Fruit fly (Drosophila melanogaster): ENCODE data around the gene CG42827.

The CG42827 gene

DNA sequence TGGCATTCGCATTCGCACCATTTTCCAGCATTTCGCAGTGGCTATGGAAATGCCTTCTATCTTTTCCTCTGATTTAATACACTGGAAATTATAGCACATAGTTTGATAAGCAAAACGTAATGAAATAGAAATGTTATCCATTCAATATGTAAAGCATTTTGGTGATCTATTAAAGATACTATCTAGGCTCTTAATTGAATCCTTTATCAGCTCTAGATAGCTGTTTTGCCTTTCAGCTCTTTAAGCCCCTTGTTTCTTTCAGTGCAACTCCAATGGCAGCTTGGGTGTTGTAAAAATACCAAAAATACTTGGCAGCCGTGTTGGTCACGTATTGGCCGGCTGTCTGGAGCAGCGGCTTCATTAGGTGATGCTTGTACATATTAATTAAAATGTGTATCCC lies 7.7 kb upstream of the CG42827 start (continued):
- TF ChIP-seq CG7368 (GFP tag; optimal IDR thresholded peaks at IDR 0.05): no peak
- no peak for TF ChIP-seq Smox (GFP tag; optimal IDR thresholded peaks at IDR 0.05)
- peak; percentile 14 for TF ChIP-seq CG10631 (GFP tag; optimal IDR thresholded peaks at IDR 0.05)
- TF ChIP-seq lz (GFP tag; optimal IDR thresholded peaks at IDR 0.05): no peak
- no peak for TF ChIP-seq CG8319 (GFP tag; optimal IDR thresholded peaks at IDR 0.05)
- no peak for TF ChIP-seq acj6 (GFP tag; optimal IDR thresholded peaks at IDR 0.05)
- TF ChIP-seq CG4318 (GFP tag; optimal IDR thresholded peaks at IDR 0.05): peak; percentile 44
- TF ChIP-seq net (GFP tag; optimal IDR thresholded peaks at IDR 0.05): peak; percentile 24
- no peak for TF ChIP-seq CG1621 (tag; optimal IDR thresholded peaks at IDR 0.05)
- TF ChIP-seq CG6163 (GFP tag; IDR thresholded peaks at IDR 0.05): no peak

DNA sequence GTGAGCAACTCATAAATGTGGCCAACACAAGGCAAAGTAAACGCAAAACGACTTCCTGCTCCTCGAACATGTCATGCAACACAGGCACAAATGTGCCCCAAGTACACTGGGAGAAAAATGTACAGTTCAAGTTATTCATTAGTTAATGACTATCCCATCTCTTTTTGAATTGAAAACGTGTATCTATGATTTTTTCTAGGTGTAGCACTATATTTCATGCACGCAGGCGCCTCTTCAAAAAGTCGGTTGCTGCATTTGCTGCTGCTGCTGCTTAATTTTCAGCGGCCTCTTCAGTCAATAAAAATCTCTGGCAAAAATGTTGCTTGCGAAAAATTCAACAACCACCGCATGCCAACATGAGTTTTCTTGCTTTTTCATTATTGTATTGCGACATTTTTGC lies 5.2 kb upstream of the CG42827 start:
- TF ChIP-seq Smox (GFP tag; optimal IDR thresholded peaks at IDR 0.05) (no peak), Sox102F (GFP tag; optimal IDR thresholded peaks at IDR 0.05) (no peak), Eip75B (GFP tag; optimal IDR thresholded peaks at IDR 0.05) (no peak), CG6854 (GFP tag; optimal IDR thresholded peaks at IDR 0.05) (no peak), Sox15 (GFP tag; optimal IDR thresholded peaks at IDR 0.05) (no peak), CG8119 (GFP tag; IDR thresholded peaks at IDR 0.05) (peak; percentile 34; the same call in 1 of the 3 replicates), CG11294 (GFP tag; IDR thresholded peaks at IDR 0.05) (no peak), lz (GFP tag; optimal IDR thresholded peaks at IDR 0.05) (no peak), CG9139 (GFP tag; optimal IDR thresholded peaks at IDR 0.05) (no peak), Lpt (GFP tag; optimal IDR thresholded peaks at IDR 0.05) (no peak), CG10669 (GFP tag; optimal IDR thresholded peaks at IDR 0.05) (no peak), CG11902 (GFP tag; optimal IDR thresholded peaks at IDR 0.05) (no peak), CG6163 (GFP tag; IDR thresholded peaks at IDR 0.05) (peak; percentile 64), esn (GFP tag; optimal IDR thresholded peaks at IDR 0.05) (no peak), CG6792 (GFP tag; optimal IDR thresholded peaks at IDR 0.05) (no peak), CG10631 (GFP tag; optimal IDR thresholded peaks at IDR 0.05) (no peak), CG3919 (GFP tag; optimal IDR thresholded peaks at IDR 0.05) (no peak), Eip93F (GFP tag; optimal IDR thresholded peaks at IDR 0.05) (no peak), CG11762 (GFP tag; optimal IDR thresholded peaks at IDR 0.05; ENCODE audit: insufficient read depth) (no peak), OdsH (GFP tag; optimal IDR thresholded peaks at IDR 0.05) (no peak), CG6808 (GFP tag; optimal IDR thresholded peaks at IDR 0.05) (no peak), Ets96B (tag; optimal IDR thresholded peaks at IDR 0.05) (peak; percentile 1), net (GFP tag; optimal IDR thresholded peaks at IDR 0.05) (no peak), acj6 (GFP tag; optimal IDR thresholded peaks at IDR 0.05) (no peak), Hr39 (GFP tag; optimal IDR thresholded peaks at IDR 0.05) (no peak), achi (GFP tag; optimal IDR thresholded peaks at IDR 0.05) (peak; percentile 1), CG7368 (GFP tag; optimal IDR thresholded peaks at IDR 0.05) (no peak), fd85E (GFP tag; optimal IDR thresholded peaks at IDR 0.05) (no peak), topi (GFP tag; optimal IDR thresholded peaks at IDR 0.05) (no peak), CG8632 (GFP tag; optimal IDR thresholded peaks at IDR 0.05) (no peak), dsx (GFP tag; optimal IDR thresholded peaks at IDR 0.05; ENCODE audit: poor library complexity, severe bottlenecking) (no peak), CG32006 (GFP tag; optimal IDR thresholded peaks at IDR 0.05) (peak; percentile 52), Gug (GFP tag; IDR thresholded peaks at IDR 0.05) (no peak), spab (GFP tag; optimal IDR thresholded peaks at IDR 0.05) (no peak), CG4318 (GFP tag; optimal IDR thresholded peaks at IDR 0.05) (no peak), CG8319 (GFP tag; optimal IDR thresholded peaks at IDR 0.05) (no peak), dac (GFP tag; optimal IDR thresholded peaks at IDR 0.05) (no peak), Hr38 (GFP tag; optimal IDR thresholded peaks at IDR 0.05) (no peak), Hr4 (GFP tag; optimal IDR thresholded peaks at IDR 0.05) (peak; percentile 52), CG34406 (GFP tag; optimal IDR thresholded peaks at IDR 0.05) (no peak), Eip78C (GFP tag) (peak; percentile 39), Ets21C (GFP tag; optimal IDR thresholded peaks at IDR 0.05) (no peak), Met (GFP tag; optimal IDR thresholded peaks at IDR 0.05) (no peak), CG3032 (tag; optimal IDR thresholded peaks at IDR 0.05) (no peak), fkh (GFP tag; optimal IDR thresholded peaks at IDR 0.05) (no peak), Sox14 (GFP tag; optimal IDR thresholded peaks at IDR 0.05) (no peak), CG16779 (tag; optimal IDR thresholded peaks at IDR 0.05) (no peak), fd59A (GFP tag; optimal IDR thresholded peaks at IDR 0.05) (no peak), CG6276 (GFP tag; optimal IDR thresholded peaks at IDR 0.05) (peak; percentile 12)
